Fruit fly (Drosophila melanogaster): Measurements from ENCODE around the gene tacc.

tacc gene

DNA sequence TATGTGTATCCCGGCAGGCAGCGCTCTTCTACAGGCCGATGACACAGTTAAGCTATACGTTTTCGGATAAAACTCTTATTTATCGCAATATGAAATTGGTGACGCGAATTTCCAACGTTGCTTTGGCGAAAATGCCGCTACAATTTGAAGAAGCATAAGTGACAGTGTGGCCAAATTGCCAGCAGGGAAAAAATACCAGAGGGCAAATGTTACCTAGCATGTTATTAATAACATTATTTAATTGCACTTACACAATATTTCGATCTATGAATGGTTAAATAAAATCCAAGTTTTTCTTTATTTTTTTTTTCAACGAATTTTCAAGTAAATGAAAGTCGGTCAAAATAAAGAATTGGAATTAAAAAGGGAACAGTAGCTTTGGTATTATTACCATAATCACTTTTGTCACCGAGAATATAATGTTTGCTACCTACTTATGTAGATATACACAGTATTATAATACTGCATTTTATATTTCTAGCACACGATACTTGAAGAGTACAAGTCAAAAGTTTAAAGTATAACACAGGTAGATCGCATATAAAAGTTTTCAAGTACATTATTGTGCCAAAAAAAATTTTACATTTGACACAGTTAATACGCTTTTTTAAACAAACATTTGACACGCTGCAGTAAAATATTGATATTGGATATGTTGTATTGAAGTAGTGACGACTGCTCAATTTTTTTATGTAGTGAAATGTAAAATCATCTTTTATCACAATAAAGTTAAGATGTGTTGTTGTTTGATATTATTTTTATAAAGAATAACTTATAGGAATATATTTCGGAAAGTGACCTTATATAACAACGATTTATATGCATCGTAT is at the start of gene tacc (continued):
- TF ChIP-seq kni (GFP tag; optimal IDR thresholded peaks at IDR 0.05) = no peak
- TF ChIP-seq TFAM (GFP tag; optimal IDR thresholded peaks at IDR 0.05) = no peak
- TF ChIP-seq Nf-YA (GFP tag; IDR thresholded peaks at IDR 0.05) = no peak
- no peak for TF ChIP-seq gsb-n (tag; optimal IDR thresholded peaks at IDR 0.05)
- no peak for TF ChIP-seq CG1233 (GFP tag; optimal IDR thresholded peaks at IDR 0.05)
- no peak for TF ChIP-seq CG10366 (GFP tag; IDR thresholded peaks at IDR 0.05)
- TF ChIP-seq CG11456 (GFP tag; IDR thresholded peaks at IDR 0.05) = no peak
- TF ChIP-seq yki (optimal IDR thresholded peaks at IDR 0.05) = no peak
- no peak for TF ChIP-seq jing (GFP tag; optimal IDR thresholded peaks at IDR 0.05)
- no peak for TF ChIP-seq CG2678 (tag; optimal IDR thresholded peaks at IDR 0.05)
- TF ChIP-seq trh (GFP tag; optimal IDR thresholded peaks at IDR 0.05) = no peak
- TF ChIP-seq Trl (optimal IDR thresholded peaks at IDR 0.05) = no peak
- TF ChIP-seq Trl (GFP tag; optimal IDR thresholded peaks at IDR 0.05) = no peak
- no peak for TF ChIP-seq stc (GFP tag; IDR thresholded peaks at IDR 0.05)
- TF ChIP-seq hbn (GFP tag; IDR thresholded peaks at IDR 0.05; ENCODE audit: partially characterized antibody) = no peak
- no peak for TF ChIP-seq CG5180 (GFP tag; optimal IDR thresholded peaks at IDR 0.05)
- TF ChIP-seq ab (GFP tag; optimal IDR thresholded peaks at IDR 0.05) = no peak
- TF ChIP-seq Kr (GFP tag; optimal IDR thresholded peaks at IDR 0.05) = no peak
- no peak for TF ChIP-seq chm (GFP tag; IDR thresholded peaks at IDR 0.05)
- TF ChIP-seq bab2 (GFP tag; optimal IDR thresholded peaks at IDR 0.05) = no peak
- TF ChIP-seq dpn (GFP tag; optimal IDR thresholded peaks at IDR 0.05) = no peak
- no peak for TF ChIP-seq CG10321 (GFP tag; IDR thresholded peaks at IDR 0.05)
- TF ChIP-seq CG7271 (tag; optimal IDR thresholded peaks at IDR 0.05) = no peak
- no peak for TF ChIP-seq ERR (GFP tag; optimal IDR thresholded peaks at IDR 0.05)
- TF ChIP-seq HHEX (GFP tag; optimal IDR thresholded peaks at IDR 0.05) = no peak
- TF ChIP-seq CG17568 (GFP tag; optimal IDR thresholded peaks at IDR 0.05) = no peak
- TF ChIP-seq Ets97D (GFP tag; optimal IDR thresholded peaks at IDR 0.05) = peak; percentile 9
- TF ChIP-seq Pdp1 (GFP tag; optimal IDR thresholded peaks at IDR 0.05) = peak in 1 of 2 experiments; percentile 94
- TF ChIP-seq Sox102F (GFP tag; optimal IDR thresholded peaks at IDR 0.05) = no peak
- no peak for TF ChIP-seq CG11696 (GFP tag; IDR thresholded peaks at IDR 0.05)
- no peak for TF ChIP-seq mam (GFP tag; optimal IDR thresholded peaks at IDR 0.05)
- TF ChIP-seq Hr78 (GFP tag; optimal IDR thresholded peaks at IDR 0.05) = no peak
- TF ChIP-seq CG34376 (GFP tag; optimal IDR thresholded peaks at IDR 0.05) = no peak
- TF ChIP-seq CG2875 (GFP tag; optimal IDR thresholded peaks at IDR 0.05) = no peak
- TF ChIP-seq CG8944 (GFP tag; optimal IDR thresholded peaks at IDR 0.05) = no peak
- TF ChIP-seq Mes4 (GFP tag; optimal IDR thresholded peaks at IDR 0.05) = no peak
- no peak for TF ChIP-seq Nf-YC (tag; optimal IDR thresholded peaks at IDR 0.05)
- TF ChIP-seq caup (GFP tag; optimal IDR thresholded peaks at IDR 0.05; ENCODE audit: severe bottlenecking) = no peak
- TF ChIP-seq CG17612 (GFP tag; IDR thresholded peaks at IDR 0.05) = no peak
- TF ChIP-seq eve (GFP tag; optimal IDR thresholded peaks at IDR 0.05) = no peak
- TF ChIP-seq CG6813 (GFP tag; optimal IDR thresholded peaks at IDR 0.05) = no peak
- TF ChIP-seq CG42726 (GFP tag; IDR thresholded peaks at IDR 0.05; ENCODE audit: partially characterized antibody) = 0 out of 2 replicates have a peak, but pooled peaks have one; percentile 14

Measured in whole organism, embryonic.